Fruit fly (Drosophila melanogaster) whole organism, embryonic: Measurements from ENCODE around the gene Mst85C.

Experiments
- Antp ChIP-seq: fragments of 200-800 bp; sonication (Bioruptor generic); optimal IDR thresholded peaks from 3 replicates; lab custom pipeline; 2016; ENCODE audit warnings: missing biosample characterization, missing genetic modification characterization
- CG10431 ChIP-seq: fragments of 200-800 bp; sonication (Bioruptor generic); optimal IDR thresholded peaks from 3 replicates; lab custom pipeline; 2018; ENCODE audit warnings: missing biosample characterization, mild to moderate bottlenecking, missing genetic modification characterization
- CG11504 ChIP-seq: fragments of 200-800 bp; sonication (Bioruptor generic); optimal IDR thresholded peaks from 3 replicates; lab custom pipeline; 2019; ENCODE audit warnings: missing biosample characterization, mild to moderate bottlenecking, missing genetic modification characterization, moderate library complexity
- CG12155 ChIP-seq: fragments of 200-800 bp; sonication (Bioruptor generic); optimal IDR thresholded peaks from 3 replicates; lab custom pipeline; 2016; ENCODE audit warnings: missing biosample characterization, missing genetic modification characterization
- CG13123 ChIP-seq: fragments of 200-800 bp; sonication (Bioruptor generic); optimal IDR thresholded peaks from 2 replicates; lab custom pipeline; 2016; ENCODE audit warnings: missing biosample characterization, missing genetic modification characterization
- CG13424 ChIP-seq: fragments of 200-800 bp; sonication (Bioruptor generic); optimal IDR thresholded peaks from 2 replicates; lab custom pipeline; 2019; ENCODE audit warnings: missing biosample characterization, mild to moderate bottlenecking, missing genetic modification characterization, moderate library complexity
- CG15269 ChIP-seq: fragments of 200-800 bp; sonication (Bioruptor generic); optimal IDR thresholded peaks from 2 replicates; lab custom pipeline; 2018; ENCODE audit warnings: missing biosample characterization, mild to moderate bottlenecking, missing genetic modification characterization, moderate library complexity
- CG17359 ChIP-seq: fragments of 200-800 bp; sonication (Bioruptor generic); optimal IDR thresholded peaks from 3 replicates; lab custom pipeline; 2018; ENCODE audit warnings: missing biosample characterization, mild to moderate bottlenecking, missing genetic modification characterization, moderate library complexity
- CG17829 ChIP-seq: fragments of 200-800 bp; optimal IDR thresholded peaks from 2 replicates; lab custom pipeline; 2019; ENCODE audit warnings: missing biosample characterization, mild to moderate bottlenecking, missing genetic modification characterization, moderate library complexity
- CG18599 ChIP-seq: fragments of 200-800 bp; sonication (Bioruptor generic); optimal IDR thresholded peaks from 3 replicates; lab custom pipeline; 2017; ENCODE audit warnings: missing biosample characterization, missing genetic modification characterization, mild to moderate bottlenecking, moderate library complexity, missing genetic modification reagents
- CG18619 ChIP-seq: fragments of 200-800 bp; sonication (Bioruptor generic); optimal IDR thresholded peaks from 3 replicates; lab custom pipeline; 2017; ENCODE audit warnings: missing biosample characterization, mild to moderate bottlenecking, missing genetic modification characterization
- CG31388 ChIP-seq: fragments of 200-800 bp; sonication (Bioruptor generic); optimal IDR thresholded peaks from 2 replicates; lab custom pipeline; 2016; ENCODE audit warnings: missing biosample characterization, missing genetic modification characterization
- CG33213 ChIP-seq: fragments of 200-800 bp; sonication (Bioruptor generic); optimal IDR thresholded peaks from 3 replicates; lab custom pipeline; 2016; ENCODE audit warnings: missing biosample characterization, missing genetic modification characterization
- CG4730 ChIP-seq: fragments of 200-800 bp; sonication (Bioruptor generic); IDR thresholded peaks from 2 replicates; pipeline ENCODE4 v1.3.6; 2022; ENCODE audit warnings: missing biosample characterization, missing genetic modification characterization
- CG4820 ChIP-seq: fragments of 200-800 bp; sonication (Bioruptor generic); optimal IDR thresholded peaks from 3 replicates; lab custom pipeline; 2016; ENCODE audit warnings: missing biosample characterization, missing genetic modification characterization
- CG6854 ChIP-seq: fragments of 200-800 bp; sonication (Bioruptor generic); optimal IDR thresholded peaks from 3 replicates; lab custom pipeline; 2017; ENCODE audit warnings: missing biosample characterization, mild to moderate bottlenecking, missing genetic modification characterization
- CG9932 ChIP-seq: fragments of 200-800 bp; sonication (Bioruptor generic); IDR thresholded peaks from 2 replicates; pipeline ENCODE4 v1.3.6; 2022; ENCODE audit warnings: missing biosample characterization, missing genetic modification characterization
- Dad ChIP-seq: fragments of 200-800 bp; sonication (Bioruptor generic); optimal IDR thresholded peaks from 3 replicates; lab custom pipeline; 2016; ENCODE audit warnings: missing biosample characterization, missing genetic modification characterization
- Dip3 ChIP-seq: fragments of 200-800 bp; sonication (Bioruptor generic); optimal IDR thresholded peaks from 3 replicates; lab custom pipeline; 2016; ENCODE audit warnings: missing biosample characterization, missing genetic modification characterization
- E2f1 ChIP-seq: fragments of 200-800 bp; sonication (Bioruptor generic); IDR thresholded peaks from 2 replicates; pipeline ENCODE4 v1.3.6; 2022; ENCODE audit warnings: missing biosample characterization, missing genetic modification characterization
- Hey ChIP-seq: fragments of 200-800 bp; sonication (Bioruptor generic); optimal IDR thresholded peaks from 3 replicates; lab custom pipeline; 2018; ENCODE audit warnings: missing biosample characterization, mild to moderate bottlenecking, missing genetic modification characterization
- MTF-1 ChIP-seq: fragments of 200-800 bp; sonication (Bioruptor generic); optimal IDR thresholded peaks from 2 replicates; lab custom pipeline; 2018; ENCODE audit warnings: missing biosample characterization, mild to moderate bottlenecking, missing genetic modification characterization, borderline replicate concordance
- Meics ChIP-seq: fragments of 200-800 bp; sonication (Bioruptor generic); optimal IDR thresholded peaks from 2 replicates; lab custom pipeline; 2017; ENCODE audit warnings: missing biosample characterization, mild to moderate bottlenecking, missing genetic modification characterization
- Myb ChIP-seq: fragments of 200-800 bp; sonication (Bioruptor generic); optimal IDR thresholded peaks from 2 replicates; lab custom pipeline; 2016; ENCODE audit warnings: missing biosample characterization, missing genetic modification characterization
- Ssrp ChIP-seq: fragments of 200-800 bp; sonication (Bioruptor generic); optimal IDR thresholded peaks from 2 replicates; lab custom pipeline; 2018; ENCODE audit warnings: missing biosample characterization, mild to moderate bottlenecking, missing genetic modification characterization, moderate library complexity
- ab ChIP-seq: fragments of 200-800 bp; sonication (Bioruptor generic); optimal IDR thresholded peaks from 2 replicates; lab custom pipeline; 2016; ENCODE audit warnings: missing biosample characterization, missing genetic modification characterization
- bsh ChIP-seq, 2 experiments: fragments of 200-800 bp; sonication (Bioruptor generic); optimal IDR thresholded peaks; 2 replicates each; lab custom pipeline; 2017 to 2018; ENCODE audit warnings: mild to moderate bottlenecking in 2 of 2, missing biosample characterization in 2 of 2, missing genetic modification characterization in 2 of 2, moderate library complexity in 1 of 2
- chinmo ChIP-seq: fragments of 200-800 bp; sonication (Bioruptor generic); IDR thresholded peaks from 4 replicates; pipeline ENCODE4 v1.3.6; 2022; ENCODE audit warnings: missing biosample characterization, missing genetic modification characterization; ENCODE audit not compliant: partially characterized antibody
- crc ChIP-seq: fragments of 200-800 bp; sonication (Bioruptor generic); optimal IDR thresholded peaks from 2 replicates; lab custom pipeline; 2016; ENCODE audit warnings: missing biosample characterization, missing genetic modification characterization
- dpn ChIP-seq, 2 experiments: fragments of 200-800 bp; sonication (Bioruptor generic); optimal IDR thresholded peaks; 3 replicates each; lab custom pipeline; 2016; ENCODE audit warnings: missing biosample characterization in 2 of 2, missing genetic modification characterization in 2 of 2
- fd102C ChIP-seq: fragments of 200-800 bp; sonication (Bioruptor generic); optimal IDR thresholded peaks from 2 replicates; lab custom pipeline; 2018; ENCODE audit warnings: missing biosample characterization, mild to moderate bottlenecking, missing genetic modification characterization, moderate library complexity
- fd3F ChIP-seq: fragments of 200-800 bp; sonication (Bioruptor generic); optimal IDR thresholded peaks from 2 replicates; lab custom pipeline; 2018; ENCODE audit warnings: missing biosample characterization, mild to moderate bottlenecking, missing genetic modification characterization, moderate library complexity
- gem ChIP-seq: fragments of 200-800 bp; sonication (Bioruptor generic); optimal IDR thresholded peaks from 2 replicates; lab custom pipeline; 2019; ENCODE audit warnings: missing biosample characterization, mild to moderate bottlenecking, missing genetic modification characterization, moderate library complexity
- gfzf ChIP-seq: fragments of 200-800 bp; sonication (Bioruptor generic); optimal IDR thresholded peaks from 2 replicates; lab custom pipeline; 2016; ENCODE audit warnings: missing biosample characterization, mild to moderate bottlenecking, missing genetic modification characterization, moderate library complexity
- grau ChIP-seq: fragments of 200-800 bp; optimal IDR thresholded peaks from 3 replicates; lab custom pipeline; 2019; ENCODE audit warnings: missing biosample characterization, mild to moderate bottlenecking, missing genetic modification characterization, moderate library complexity
- gsb ChIP-seq: fragments of 200-800 bp; sonication (Bioruptor generic); IDR thresholded peaks from 2 replicates; pipeline ENCODE4 v1.3.6; 2022; ENCODE audit warnings: missing biosample characterization, missing genetic modification characterization
- hkb ChIP-seq, 2 experiments: fragments of 200-800 bp in 1 of 2; fragments of >200 bp in 1 of 2; sonication (Bioruptor generic) in 1 of 2; IDR thresholded peaks in 1 of 2; optimal IDR thresholded peaks in 1 of 2; 2 replicates each; pipeline versions ENCODE4 v1.3.6 to Lab custom; 2017 to 2022; ENCODE audit warnings: missing biosample characterization in 1 of 2, missing genetic modification characterization in 1 of 2
- nerfin-1 ChIP-seq: fragments of 200-800 bp; sonication (Bioruptor generic); optimal IDR thresholded peaks from 3 replicates; lab custom pipeline; 2019; ENCODE audit warnings: missing biosample characterization, mild to moderate bottlenecking, missing genetic modification characterization, moderate library complexity
- nerfin-2 ChIP-seq: fragments of 200-800 bp; sonication (Bioruptor generic); IDR thresholded peaks from 2 replicates; pipeline ENCODE4 v1.3.6; 2022; ENCODE audit warnings: missing biosample characterization, missing genetic modification characterization; ENCODE audit not compliant: partially characterized antibody
- nom ChIP-seq: fragments of 200-800 bp; sonication (Bioruptor generic); optimal IDR thresholded peaks from 2 replicates; lab custom pipeline; 2017; ENCODE audit warnings: missing biosample characterization, missing genetic modification characterization, mild to moderate bottlenecking, moderate library complexity, missing genetic modification reagents
- pan ChIP-seq, 4 experiments: fragments of >200 bp in 3 of 4; fragments of 200-800 bp in 1 of 4; sonication (Bioruptor generic) in 1 of 4; optimal IDR thresholded peaks in 3 of 4; IDR thresholded peaks in 1 of 4; 2 replicates each; pipeline versions ENCODE4 v1.3.6 to Lab custom; 2017 to 2022; ENCODE audit warnings: missing biosample characterization in 2 of 4, missing genetic modification characterization in 2 of 4, mixed read lengths in 1 of 4
- pnt ChIP-seq: fragments of 200-800 bp; sonication (Bioruptor generic); optimal IDR thresholded peaks from 3 replicates; lab custom pipeline; 2016; ENCODE audit warnings: missing biosample characterization, missing genetic modification characterization
- row ChIP-seq: fragments of 200-800 bp; sonication (Bioruptor generic); IDR thresholded peaks from 3 replicates; pipeline ENCODE4 v1.3.6; 2022; ENCODE audit warnings: missing biosample characterization, missing genetic modification characterization
- sc ChIP-seq, 3 experiments: fragments of >200 bp in 2 of 3; fragments of 200-800 bp in 1 of 3; sonication (Bioruptor generic) in 1 of 3; optimal IDR thresholded peaks; 2 replicates in 2 of 3; 3 replicates in 1 of 3; lab custom pipeline; 2017; ENCODE audit warnings: mild to moderate bottlenecking in 1 of 3, missing biosample characterization in 1 of 3, missing genetic modification characterization in 1 of 3, missing genetic modification reagents in 1 of 3
- shn ChIP-seq: fragments of 200-800 bp; sonication (Bioruptor generic); optimal IDR thresholded peaks from 3 replicates; lab custom pipeline; 2016; ENCODE audit warnings: missing biosample characterization, missing genetic modification characterization
- tin ChIP-seq: fragments of 200-800 bp; sonication (Bioruptor generic); optimal IDR thresholded peaks from 3 replicates; lab custom pipeline; 2016; ENCODE audit warnings: missing biosample characterization, missing genetic modification characterization
- toy ChIP-seq: fragments of 200-800 bp; sonication (Bioruptor generic); IDR thresholded peaks from 2 replicates; pipeline ENCODE4 v1.3.6; 2022; ENCODE audit warnings: missing biosample characterization, missing genetic modification characterization
- zen ChIP-seq: fragments of 200-800 bp; sonication (Bioruptor generic); optimal IDR thresholded peaks from 3 replicates; lab custom pipeline; 2018; ENCODE audit warnings: missing biosample characterization, mild to moderate bottlenecking, missing genetic modification characterization, moderate library complexity

Mst85C gene

DNA sequence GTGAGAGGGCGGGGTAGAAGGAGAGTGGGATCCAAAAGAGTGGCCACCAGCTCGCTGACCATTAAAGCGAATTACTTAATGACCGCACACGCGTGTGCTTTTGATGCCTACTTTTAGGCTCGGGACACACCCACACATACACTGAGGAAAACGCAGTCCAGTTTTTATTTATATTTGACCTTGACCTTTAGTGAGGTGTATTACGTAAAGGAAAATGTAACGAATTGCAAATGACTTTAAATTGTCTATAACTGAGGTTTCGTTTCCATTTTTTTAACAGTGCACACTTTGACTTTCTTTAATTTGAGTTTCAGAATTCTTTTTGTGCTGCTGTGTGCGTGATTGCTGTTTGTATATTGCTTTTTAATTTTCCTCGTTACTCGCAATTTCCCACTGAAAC lies 36.9 kb downstream of the Mst85C start (continued):
- peak; percentile 56 for TF ChIP-seq CG18599 (GFP tag; lab: Kevin White, UChicago)
- peak; percentile 33 for TF ChIP-seq CG15269 (tag; lab: Kevin White, UChicago)
- no peak for TF ChIP-seq nerfin-2 (GFP tag; lab: Robert Waterston, UW)
- no peak for TF ChIP-seq pan (optimal IDR thresholded peaks at IDR 0.05; lab: Kevin White, UChicago)
- peak in 1 of 2 experiments; percentile 36 for TF ChIP-seq pan (GFP tag; optimal IDR thresholded peaks at IDR 0.05 in 1 of 2, IDR thresholded peaks at IDR 0.05 in 1 of 2)
- TF ChIP-seq hkb (optimal IDR thresholded peaks at IDR 0.05; lab: Kevin White, UChicago), result no peak
- TF ChIP-seq hkb (GFP tag; IDR thresholded peaks at IDR 0.05; lab: Robert Waterston, UW), result peak; percentile 30; the same call in 1 of the 2 replicates
- TF ChIP-seq Myb (GFP tag; lab: Kevin White, UChicago), result peak; percentile 4
- peak in 1 of 2 experiments; percentile 13 for TF ChIP-seq dpn (GFP tag; optimal IDR thresholded peaks at IDR 0.05; lab: Kevin White, UChicago)
- no peak for TF ChIP-seq ab (GFP tag; lab: Kevin White, UChicago)
- TF ChIP-seq MTF-1, result no peak
- no peak for TF ChIP-seq crc (GFP tag; lab: Kevin White, UChicago)
- TF ChIP-seq Dip3 (GFP tag; lab: Kevin White, UChicago), result no peak
- no peak for TF ChIP-seq CG13123 (GFP tag; lab: Kevin White, UChicago)
- peak; percentile 52 for TF ChIP-seq gem
- TF ChIP-seq bsh (GFP tag; optimal IDR thresholded peaks at IDR 0.05; lab: Kevin White, UChicago), result peak in 1 of 2 experiments; percentile 36
- TF ChIP-seq CG6854 (GFP tag; lab: Kevin White, UChicago), result peak; percentile 25
- TF ChIP-seq CG31388 (GFP tag; lab: Kevin White, UChicago), result no peak
- no peak for TF ChIP-seq Dad (GFP tag; lab: Kevin White, UChicago)
- no peak for TF ChIP-seq Hey (tag; lab: Kevin White, UChicago)
- no peak for TF ChIP-seq nom (GFP tag; lab: Kevin White, UChicago)
- TF ChIP-seq nerfin-1 (tag; lab: Kevin White, UChicago), result no peak
- no peak for TF ChIP-seq shn (GFP tag; lab: Kevin White, UChicago)
- peak; percentile 39; the same call in 1 of the 2 replicates for TF ChIP-seq CG4730 (GFP tag; lab: Robert Waterston, UW)
- no peak for TF ChIP-seq fd102C
- TF ChIP-seq CG18619 (GFP tag; lab: Kevin White, UChicago), result no peak
- TF ChIP-seq Meics (GFP tag; lab: Kevin White, UChicago), result peak; percentile 43
- TF ChIP-seq gsb (GFP tag; lab: Robert Waterston, UW), result no peak
- TF ChIP-seq Ssrp (tag; lab: Kevin White, UChicago), result peak; percentile 16
- peak; percentile 51; the same call in 2 of the 3 replicates for TF ChIP-seq row
- no peak for TF ChIP-seq fd3F (GFP tag; lab: Kevin White, UChicago)
- TF ChIP-seq E2f1 (GFP tag; lab: Robert Waterston, UW), result peak; percentile 11; the same call in 1 of the 2 replicates
- no peak for TF ChIP-seq chinmo (GFP tag; lab: Robert Waterston, UW)
- no peak for TF ChIP-seq Antp
- TF ChIP-seq gfzf (GFP tag; lab: Kevin White, UChicago), result no peak
- TF ChIP-seq CG11504, result peak; percentile 61
- peak; percentile 43 for TF ChIP-seq grau (tag; lab: Kevin White, UChicago)
- TF ChIP-seq zen, result no peak
- peak; percentile 13 for TF ChIP-seq CG4820 (GFP tag; lab: Kevin White, UChicago)
- TF ChIP-seq CG33213 (GFP tag; lab: Kevin White, UChicago), result no peak
- no peak for TF ChIP-seq sc (optimal IDR thresholded peaks at IDR 0.05; lab: Kevin White, UChicago)
- no peak for TF ChIP-seq sc (GFP tag; optimal IDR thresholded peaks at IDR 0.05; lab: Kevin White, UChicago)
- TF ChIP-seq tin (GFP tag; lab: Kevin White, UChicago), result peak; percentile 41
- TF ChIP-seq pnt (GFP tag; lab: Kevin White, UChicago), result peak; percentile 1
- TF ChIP-seq CG17829 (tag; lab: Kevin White, UChicago), result no peak
- no peak for TF ChIP-seq CG13424
- TF ChIP-seq CG17359 (tag; lab: Kevin White, UChicago), result peak; percentile 16
- peak; percentile 29; the same call in 1 of the 2 replicates for TF ChIP-seq CG9932 (GFP tag; lab: Robert Waterston, UW)
- TF ChIP-seq CG12155 (GFP tag; lab: Kevin White, UChicago), result no peak
- TF ChIP-seq CG10431 (GFP tag; lab: Kevin White, UChicago), result no peak
- no peak for TF ChIP-seq toy (GFP tag; lab: Robert Waterston, UW)
